Worm (Caenorhabditis elegans) whole organism, L1 larva: ENCODE measurements around the gene F32D8.3.
A peak's percentile ranks its signal among the peaks of the same experiment; 100 is the strongest.

Experiments used
- C04F5.9 ChIP-seq: sonication (generic microtip); optimal IDR thresholded peaks from 2 replicates; lab custom pipeline; 2016; ENCODE audit warnings: missing genetic modification characterization, missing compliant biosample characterization
- F16B12.6 ChIP-seq: fragments of 150-350 bp; optimal IDR thresholded peaks from 2 replicates; lab custom pipeline; 2014; ENCODE audit warnings: missing biosample characterization, missing genetic modification characterization
- Y116A8C.19 ChIP-seq: sonication (generic microtip); optimal IDR thresholded peaks from 2 replicates; lab custom pipeline; 2016; ENCODE audit warnings: missing compliant biosample characterization, missing genetic modification characterization, borderline replicate concordance
- aha-1 ChIP-seq: fragments of 150-350 bp; optimal IDR thresholded peaks from 2 replicates; lab custom pipeline; 2014; ENCODE audit warnings: missing biosample characterization, missing genetic modification characterization
- blmp-1 ChIP-seq: fragments of 150-350 bp; optimal IDR thresholded peaks from 2 replicates; lab custom pipeline; 2014; ENCODE audit warnings: missing biosample characterization, missing genetic modification characterization
- ceh-63 ChIP-seq: fragments of 200-800 bp; sonication (Bioruptor generic); optimal IDR thresholded peaks from 2 replicates; lab custom pipeline; 2018; ENCODE audit warnings: mild to moderate bottlenecking, missing genetic modification characterization, missing compliant biosample characterization
- ceh-8 ChIP-seq: fragments of 200-800 bp; sonication (Bioruptor generic); optimal IDR thresholded peaks from 2 replicates; lab custom pipeline; 2018; ENCODE audit warnings: mild to moderate bottlenecking, missing genetic modification characterization, moderate library complexity, missing compliant biosample characterization
- ceh-82 ChIP-seq, 3 experiments: fragments of 150-350 bp in 1 of 3; sonication (generic microtip) in 2 of 3; optimal IDR thresholded peaks; 2 replicates each; lab custom pipeline; 2014 to 2017; ENCODE audit warnings: missing biosample characterization in 3 of 3, missing genetic modification characterization in 3 of 3
- ceh-90 ChIP-seq: sonication (generic microtip); optimal IDR thresholded peaks from 2 replicates; lab custom pipeline; 2016; ENCODE audit warnings: missing genetic modification characterization, missing compliant biosample characterization
- dsc-1 ChIP-seq: sonication (generic microtip); optimal IDR thresholded peaks from 2 replicates; lab custom pipeline; 2016; ENCODE audit warnings: mild to moderate bottlenecking, missing genetic modification characterization, missing compliant biosample characterization
- efl-1 ChIP-seq, 4 experiments: fragments of 150-350 bp; optimal IDR thresholded peaks in 3 of 4; peaks in 1 of 4; 1 replicate in 1 of 4; 2 replicates in 3 of 4; lab custom pipeline; 2014; ENCODE audit warnings: missing biosample characterization in 2 of 4, missing genetic modification characterization in 2 of 4, missing genetic modification reagents in 2 of 4
- egl-13 ChIP-seq: sonication (generic microtip); optimal IDR thresholded peaks from 2 replicates; lab custom pipeline; 2016; ENCODE audit warnings: missing genotype, missing genetic modification reagents, missing genetic modification characterization, missing compliant biosample characterization
- elt-2 ChIP-seq: sonication (generic microtip); optimal IDR thresholded peaks from 2 replicates; lab custom pipeline; 2016; ENCODE audit warnings: missing genetic modification characterization, mild to moderate bottlenecking, inconsistent platforms, missing compliant biosample characterization, missing genetic modification reagents
- fkh-10 ChIP-seq: sonication (generic microtip); optimal IDR thresholded peaks from 2 replicates; lab custom pipeline; 2017; ENCODE audit warnings: missing biosample characterization, missing genetic modification reagents, missing genetic modification characterization
- fkh-8 ChIP-seq: sonication (generic microtip); optimal IDR thresholded peaks from 2 replicates; lab custom pipeline; 2016; ENCODE audit warnings: mild to moderate bottlenecking, missing genetic modification characterization, missing compliant biosample characterization
- hlh-4 ChIP-seq: sonication (generic microtip); optimal IDR thresholded peaks from 2 replicates; lab custom pipeline; 2016; ENCODE audit warnings: mild to moderate bottlenecking, missing genetic modification characterization, missing compliant biosample characterization
- jun-1 ChIP-seq: fragments of 150-350 bp; optimal IDR thresholded peaks from 2 replicates; lab custom pipeline; 2014; ENCODE audit warnings: missing biosample characterization, missing genetic modification reagents, missing genetic modification characterization
- lin-13 ChIP-seq: fragments of 150-350 bp; optimal IDR thresholded peaks from 2 replicates; lab custom pipeline; 2014; ENCODE audit warnings: missing biosample characterization, missing genetic modification reagents, missing genetic modification characterization
- lin-14 ChIP-seq: fragments of 200-800 bp; sonication (Bioruptor generic); optimal IDR thresholded peaks from 2 replicates; lab custom pipeline; 2018; ENCODE audit warnings: mild to moderate bottlenecking, missing genetic modification characterization, moderate library complexity, missing compliant biosample characterization
- lin-15B ChIP-seq: fragments of 150-350 bp; sonication (generic microtip); optimal IDR thresholded peaks from 3 replicates; lab custom pipeline; 2014; ENCODE audit warnings: missing biosample characterization, missing genetic modification characterization
- lin-35 ChIP-seq, 2 experiments: fragments of 150-350 bp; optimal IDR thresholded peaks; 2 replicates each; lab custom pipeline; 2014; ENCODE audit warnings: missing biosample characterization in 2 of 2, missing genetic modification characterization in 2 of 2, missing genetic modification reagents in 2 of 2
- lir-3 ChIP-seq: sonication (generic microtip); optimal IDR thresholded peaks from 2 replicates; lab custom pipeline; 2016; ENCODE audit warnings: mild to moderate bottlenecking, missing genetic modification characterization, moderate library complexity, missing compliant biosample characterization; ENCODE audit not compliant: poor library complexity
- lsy-2 ChIP-seq, 2 experiments: fragments of 150-350 bp; optimal IDR thresholded peaks; 2 replicates each; lab custom pipeline; 2014; ENCODE audit warnings: missing biosample characterization in 2 of 2, missing genetic modification characterization in 2 of 2
- mab-9 ChIP-seq: fragments of 200-800 bp; sonication (Bioruptor generic); IDR thresholded peaks from 2 replicates; pipeline ENCODE4 v1.3.6; 2022; ENCODE audit warnings: missing genetic modification reagents, missing genetic modification characterization, missing compliant biosample characterization
- mef-2 ChIP-seq: fragments of 150-350 bp; optimal IDR thresholded peaks from 2 replicates; lab custom pipeline; 2014; ENCODE audit warnings: missing biosample characterization, missing genetic modification characterization
- nhr-11 ChIP-seq: fragments of 150-350 bp; optimal IDR thresholded peaks from 2 replicates; lab custom pipeline; 2014; ENCODE audit warnings: missing biosample characterization, missing genetic modification characterization
- nhr-19 ChIP-seq: fragments of 200-800 bp; sonication (Bioruptor generic); conservative IDR thresholded peaks from 2 replicates; pipeline ENCODE4 v1.3.6; 2022; ENCODE audit warnings: missing genetic modification characterization, missing compliant biosample characterization
- nhr-20 ChIP-seq: sonication (generic microtip); optimal IDR thresholded peaks from 2 replicates; lab custom pipeline; 2016; ENCODE audit warnings: mild to moderate bottlenecking, missing genetic modification characterization, missing compliant biosample characterization
- nhr-47 ChIP-seq: sonication (generic microtip); optimal IDR thresholded peaks from 2 replicates; lab custom pipeline; 2016; ENCODE audit warnings: mild to moderate bottlenecking, missing genetic modification characterization, moderate library complexity, missing compliant biosample characterization
- nhr-71 ChIP-seq: sonication (generic microtip); optimal IDR thresholded peaks from 2 replicates; lab custom pipeline; 2016; ENCODE audit warnings: mild to moderate bottlenecking, missing genetic modification characterization, moderate library complexity, missing compliant biosample characterization
- nhr-76 ChIP-seq: sonication (generic microtip); optimal IDR thresholded peaks from 2 replicates; lab custom pipeline; 2017; ENCODE audit warnings: missing biosample characterization, missing genetic modification characterization
- nhr-77 ChIP-seq: fragments of 150-350 bp; optimal IDR thresholded peaks from 2 replicates; lab custom pipeline; 2014; ENCODE audit warnings: missing biosample characterization, missing genetic modification characterization
- nhr-85 ChIP-seq: sonication (generic microtip); peaks from one replicate; lab custom pipeline; 2016; ENCODE audit warnings: missing genetic modification characterization, inconsistent platforms, missing compliant biosample characterization
- pax-3 ChIP-seq: fragments of 200-800 bp; sonication (Bioruptor generic); optimal IDR thresholded peaks from 2 replicates; lab custom pipeline; 2018; ENCODE audit warnings: mild to moderate bottlenecking, missing genetic modification characterization, moderate library complexity, missing compliant biosample characterization
- pqm-1 ChIP-seq: sonication (generic microtip); optimal IDR thresholded peaks from 3 replicates; lab custom pipeline; 2017; ENCODE audit warnings: missing biosample characterization, missing genetic modification characterization
- rnt-1 ChIP-seq: sonication (generic microtip); optimal IDR thresholded peaks from 2 replicates; lab custom pipeline; 2016; ENCODE audit warnings: mild to moderate bottlenecking, missing genetic modification characterization, moderate library complexity, missing compliant biosample characterization
- skn-1 ChIP-seq: fragments of 150-350 bp; optimal IDR thresholded peaks from 2 replicates; lab custom pipeline; 2014; ENCODE audit warnings: missing biosample characterization, missing genetic modification characterization
- snpc-4 ChIP-seq: fragments of 150-350 bp; optimal IDR thresholded peaks from 2 replicates; lab custom pipeline; 2014; ENCODE audit warnings: missing biosample characterization, missing genetic modification characterization
- snu-23 ChIP-seq: sonication (generic microtip); optimal IDR thresholded peaks from 2 replicates; lab custom pipeline; 2016; ENCODE audit warnings: missing genetic modification characterization, missing compliant biosample characterization
- sup-37 ChIP-seq: fragments of 200-800 bp; sonication (Bioruptor generic); optimal IDR thresholded peaks from 2 replicates; lab custom pipeline; 2018; ENCODE audit warnings: mild to moderate bottlenecking, missing genetic modification characterization, missing compliant biosample characterization
- tbx-2 ChIP-seq: sonication (generic microtip); optimal IDR thresholded peaks from 2 replicates; lab custom pipeline; 2016; ENCODE audit warnings: missing genetic modification characterization, missing compliant biosample characterization
- tlp-1 ChIP-seq: fragments of 150-350 bp; optimal IDR thresholded peaks from 2 replicates; lab custom pipeline; 2014; ENCODE audit warnings: missing biosample characterization, missing genetic modification characterization
- unc-62 ChIP-seq: fragments of 150-350 bp; optimal IDR thresholded peaks from 2 replicates; lab custom pipeline; 2014; ENCODE audit warnings: missing biosample characterization, missing genetic modification reagents, missing genetic modification characterization
- zag-1 ChIP-seq: fragments of 150-350 bp; optimal IDR thresholded peaks from 2 replicates; lab custom pipeline; 2014; ENCODE audit warnings: missing biosample characterization, missing genetic modification characterization
- ztf-11 ChIP-seq, 2 experiments: sonication (generic microtip); optimal IDR thresholded peaks; 2 replicates each; lab custom pipeline; 2016 to 2017; ENCODE audit warnings: missing genetic modification characterization in 2 of 2, missing biosample characterization in 1 of 2, missing compliant biosample characterization in 1 of 2

Gene F32D8.3

DNA sequence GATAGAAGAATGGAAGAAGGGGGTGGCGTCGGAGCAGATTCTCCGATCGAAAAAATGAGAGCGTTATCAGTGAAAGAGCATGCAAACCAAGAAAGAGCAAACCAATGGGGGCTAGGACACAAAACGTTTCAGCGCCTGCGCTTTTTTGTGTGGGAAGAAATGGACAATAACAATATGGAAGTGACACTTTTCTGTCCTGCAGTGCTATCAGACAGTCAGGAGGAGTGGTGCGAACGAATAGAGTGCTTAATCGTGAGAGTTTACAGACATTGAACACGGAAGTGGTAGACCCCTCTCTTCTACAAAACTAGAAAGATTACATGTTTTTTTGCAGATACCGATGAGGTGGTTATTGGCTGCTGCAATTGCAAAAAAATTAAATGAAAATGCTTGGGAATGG is 31.3 kb upstream of the F32D8.3 start:
- peak; percentile 63 for TF ChIP-seq elt-2 (tag; lab: Kevin White, UChicago)
- TF ChIP-seq dsc-1 (tag; lab: Kevin White, UChicago), result no peak
- peak; percentile 6 for TF ChIP-seq lin-14 (GFP tag; lab: Kevin White, UChicago)
- TF ChIP-seq pqm-1 (tag; lab: Kevin White, UChicago), result peak; percentile 10
- TF ChIP-seq lin-35 (GFP tag; optimal IDR thresholded peaks at IDR 0.05; lab: Kevin White, UChicago), result no peak
- TF ChIP-seq nhr-20 (tag; lab: Kevin White, UChicago), result peak; percentile 24

DNA sequence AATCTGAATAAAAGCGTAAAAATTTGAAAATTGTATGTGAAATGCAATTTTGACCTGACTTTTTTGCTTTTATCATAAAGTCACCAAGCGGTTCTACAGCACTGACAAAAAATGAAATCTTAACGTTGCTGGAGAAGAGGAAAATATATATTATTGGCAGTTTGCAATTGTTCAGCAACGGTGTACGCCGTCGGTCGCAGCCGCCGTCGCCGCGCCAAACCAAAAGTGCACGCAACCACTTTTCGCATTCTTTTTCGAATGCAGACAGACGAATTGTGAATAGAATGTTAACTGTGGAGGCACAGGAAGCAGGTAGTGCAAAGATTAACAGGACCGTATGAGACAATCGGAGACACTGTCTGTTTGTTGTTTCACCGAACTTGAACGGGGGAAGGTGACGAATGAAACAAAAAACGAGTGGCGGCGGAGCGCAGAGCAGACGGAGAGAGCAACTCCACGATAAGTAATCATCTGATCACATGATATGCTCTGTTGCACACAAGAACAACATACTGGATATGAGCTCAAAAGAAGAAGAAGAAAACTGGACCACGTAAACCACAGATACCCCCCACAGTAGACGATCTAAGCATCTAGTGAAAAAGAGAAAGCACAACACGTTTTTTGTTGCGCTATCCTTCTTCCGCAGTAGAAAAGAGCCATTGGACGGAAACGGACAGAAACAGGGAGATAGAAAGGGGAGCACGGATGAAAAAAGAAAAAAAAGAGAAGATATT is 29.6 kb upstream of the F32D8.3 start:
- TF ChIP-seq nhr-85 (tag; lab: Kevin White, UChicago) (peak; percentile 55), fkh-10 (GFP tag; lab: Kevin White, UChicago) (peak; percentile 72), lir-3 (tag; lab: Kevin White, UChicago) (no peak), fkh-8 (tag; lab: Kevin White, UChicago) (peak; percentile 21), rnt-1 (tag; lab: Kevin White, UChicago) (peak; percentile 44), lin-15B (tag; lab: Kevin White, UChicago) (no peak), blmp-1 (peak; percentile 29), nhr-47 (tag; lab: Kevin White, UChicago) (peak; percentile 34), nhr-71 (tag; lab: Kevin White, UChicago) (peak; percentile 45), snu-23 (peak; percentile 27), nhr-77 (tag; lab: Kevin White, UChicago) (peak; percentile 53), F16B12.6 (tag; lab: Kevin White, UChicago) (no peak), lsy-2 (tag; optimal IDR thresholded peaks at IDR 0.05; lab: Kevin White, UChicago) (peak in 1 of 2 experiments; percentile 53), tlp-1 (tag; lab: Kevin White, UChicago) (no peak), lin-14 (GFP tag; lab: Kevin White, UChicago) (peak; percentile 77), efl-1 (optimal IDR thresholded peaks at IDR 0.05; lab: Kevin White, UChicago) (no peak), efl-1 (GFP tag; optimal IDR thresholded peaks at IDR 0.05 in 1 of 2; lab: Kevin White, UChicago) (peak in 1 of 2 experiments; percentile 22), tbx-2 (tag; lab: Kevin White, UChicago) (peak; percentile 46), nhr-20 (tag; lab: Kevin White, UChicago) (peak; percentile 37), jun-1 (tag; lab: Kevin White, UChicago) (peak; percentile 40), unc-62 (GFP tag; lab: Kevin White, UChicago) (no peak), nhr-19 (GFP tag; lab: Robert Waterston, UW) (0 out of 2 replicates have a peak, but pooled peaks have one; percentile 9), ceh-82 (tag; optimal IDR thresholded peaks at IDR 0.05; lab: Kevin White, UChicago) (peak in 1 of 3 experiments; percentile 15)

ce11 chrV:10858340-10858739 is 28.3 kb upstream of the F32D8.3 start:
- TF ChIP-seq sup-37 (peak; percentile 73), ztf-11 (tag; optimal IDR thresholded peaks at IDR 0.05; lab: Kevin White, UChicago) (peak in 1 of 2 experiments; percentile 49), lin-13 (GFP tag; lab: Kevin White, UChicago) (peak; percentile 31), aha-1 (tag; lab: Kevin White, UChicago) (no peak), lsy-2 (tag; optimal IDR thresholded peaks at IDR 0.05; lab: Kevin White, UChicago) (peak; percentile 75 to 79), skn-1 (peak; percentile 71), elt-2 (tag; lab: Kevin White, UChicago) (peak; percentile 11), zag-1 (tag; lab: Kevin White, UChicago) (no peak), C04F5.9 (tag; lab: Kevin White, UChicago) (peak; percentile 1), hlh-4 (no peak), nhr-11 (tag; lab: Kevin White, UChicago) (peak; percentile 45), mef-2 (tag; lab: Kevin White, UChicago) (peak; percentile 78), snu-23 (peak; percentile 87), ceh-90 (no peak), egl-13 (tag; lab: Kevin White, UChicago) (peak; percentile 84), tbx-2 (tag; lab: Kevin White, UChicago) (peak; percentile 92), Y116A8C.19 (tag; lab: Kevin White, UChicago) (no peak), mab-9 (GFP tag; lab: Robert Waterston, UW) (no peak), ceh-63 (GFP tag; lab: Kevin White, UChicago) (peak; percentile 61), snpc-4 (tag; lab: Kevin White, UChicago) (peak; percentile 44), fkh-8 (tag; lab: Kevin White, UChicago) (peak; percentile 60), nhr-76 (tag; lab: Kevin White, UChicago) (no peak), lir-3 (tag; lab: Kevin White, UChicago) (peak; percentile 80), pax-3 (tag; lab: Kevin White, UChicago) (peak; percentile 55), pqm-1 (tag; lab: Kevin White, UChicago) (no peak), ceh-8 (GFP tag; lab: Kevin White, UChicago) (peak; percentile 31), lin-35 (GFP tag; optimal IDR thresholded peaks at IDR 0.05; lab: Kevin White, UChicago) (peak; percentile 39 to 42)
